Fruit fly (Drosophila melanogaster): ENCODE results near the gene Tgs1.

The Tgs1 gene

dm6 chr3R:18252578-18252977 is 2.8 kb upstream of the Tgs1 start, which contains the start of gene CG12320 (continued):
- TF ChIP-seq Asciz (GFP tag; optimal IDR thresholded peaks at IDR 0.05) (no peak), CG12659 (GFP tag; optimal IDR thresholded peaks at IDR 0.05) (peak; percentile 5), wek (GFP tag; optimal IDR thresholded peaks at IDR 0.05) (no peak), gce (GFP tag; IDR thresholded peaks at IDR 0.05) (no peak), kni (GFP tag; optimal IDR thresholded peaks at IDR 0.05) (no peak), phol (tag; optimal IDR thresholded peaks at IDR 0.05) (no peak), Meics (GFP tag; optimal IDR thresholded peaks at IDR 0.05) (no peak), CG17359 (tag; optimal IDR thresholded peaks at IDR 0.05) (no peak), Sry-β (GFP tag; optimal IDR thresholded peaks at IDR 0.05) (no peak), sisA (GFP tag; IDR thresholded peaks at IDR 0.05) (no peak)

- TF ChIP-seq CG12942 (GFP tag; optimal IDR thresholded peaks at IDR 0.05) (no peak), Side (GFP tag; optimal IDR thresholded peaks at IDR 0.05) (no peak), pros (GFP tag; optimal IDR thresholded peaks at IDR 0.05) (peak; percentile 40), gsb-n (tag; optimal IDR thresholded peaks at IDR 0.05) (peak; percentile 71), nerfin-1 (tag; optimal IDR thresholded peaks at IDR 0.05) (peak; percentile 53)
Measured at dm6 chr3R:18260016-18260415, 4.7 kb downstream of the Tgs1 start.

DNA sequence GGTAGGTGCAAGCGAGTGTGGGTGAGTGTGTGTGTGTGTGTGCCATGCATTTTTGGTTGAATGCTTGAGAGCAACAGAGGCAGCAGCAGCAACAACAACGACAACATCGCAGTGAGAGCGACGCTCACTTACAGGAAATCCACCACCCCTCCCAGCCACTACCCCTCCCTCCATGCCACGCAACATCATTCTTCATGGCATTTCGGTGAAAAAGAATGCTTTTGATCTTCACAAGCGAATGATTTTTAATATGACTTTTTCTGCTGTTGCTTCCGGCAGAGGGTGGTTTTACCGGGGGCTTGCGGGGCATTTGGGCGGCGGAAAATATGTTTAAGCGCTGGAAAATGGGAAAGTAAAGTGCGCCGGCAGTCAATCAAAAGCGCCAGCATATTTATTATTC is 6.3 kb downstream of the Tgs1 start:
- TF ChIP-seq jigr1 (GFP tag; IDR thresholded peaks at IDR 0.05) = no peak
- TF ChIP-seq CG16813 (GFP tag; IDR thresholded peaks at IDR 0.05; ENCODE audit: partially characterized antibody) = 0 out of 3 replicates have a peak, but pooled peaks have one; percentile 35
- TF ChIP-seq CG6683 (GFP tag; optimal IDR thresholded peaks at IDR 0.05) = no peak
- no peak for TF ChIP-seq cg (GFP tag; optimal IDR thresholded peaks at IDR 0.05)
- TF ChIP-seq CG12769 (tag; optimal IDR thresholded peaks at IDR 0.05) = no peak
- peak in 1 of 2 experiments; percentile 3 for TF ChIP-seq Trl (optimal IDR thresholded peaks at IDR 0.05)
- no peak for TF ChIP-seq Trl (GFP tag; optimal IDR thresholded peaks at IDR 0.05)
- no peak for TF ChIP-seq CG33557 (GFP tag; optimal IDR thresholded peaks at IDR 0.05)
- no peak for TF ChIP-seq CG3847 (GFP tag; IDR thresholded peaks at IDR 0.05)
- no peak for TF ChIP-seq croc (GFP tag; conservative IDR thresholded peaks at IDR 0.05)
- TF ChIP-seq CG31441 (GFP tag; IDR thresholded peaks at IDR 0.05) = no peak
- peak; percentile 18 for TF ChIP-seq nerfin-1 (tag; optimal IDR thresholded peaks at IDR 0.05)
- TF ChIP-seq CG13123 (GFP tag; optimal IDR thresholded peaks at IDR 0.05) = no peak
- TF ChIP-seq onecut (GFP tag; IDR thresholded peaks at IDR 0.05) = no peak
- TF ChIP-seq hbn (GFP tag; IDR thresholded peaks at IDR 0.05; ENCODE audit: partially characterized antibody) = no peak
- TF ChIP-seq CG4360 (GFP tag; IDR thresholded peaks at IDR 0.05) = peak; percentile 51; the same call in 1 of the 2 replicates
- TF ChIP-seq slou (GFP tag; optimal IDR thresholded peaks at IDR 0.05) = no peak
- TF ChIP-seq phol (tag; optimal IDR thresholded peaks at IDR 0.05) = no peak
- no peak for TF ChIP-seq Myb (GFP tag; optimal IDR thresholded peaks at IDR 0.05)
- peak; percentile 54 for TF ChIP-seq crol (GFP tag; IDR thresholded peaks at IDR 0.05)
- 0 out of 2 replicates have a peak, but pooled peaks have one; percentile 3 for TF ChIP-seq Xrp1 (GFP tag; IDR thresholded peaks at IDR 0.05)
- no peak for TF ChIP-seq CG1792 (GFP tag; optimal IDR thresholded peaks at IDR 0.05)
- TF ChIP-seq pros (GFP tag; optimal IDR thresholded peaks at IDR 0.05) = peak; percentile 53
- no peak for TF ChIP-seq CG3407 (GFP tag; optimal IDR thresholded peaks at IDR 0.05)
- TF ChIP-seq CG8924 (tag; optimal IDR thresholded peaks at IDR 0.05) = no peak
- TF ChIP-seq bbx (GFP tag; IDR thresholded peaks at IDR 0.05; ENCODE audit: partially characterized antibody) = no peak
- TF ChIP-seq Oaz (GFP tag; IDR thresholded peaks at IDR 0.05) = no peak
- TF ChIP-seq Dad (GFP tag; optimal IDR thresholded peaks at IDR 0.05) = no peak
- no peak for TF ChIP-seq fd64A (GFP tag; optimal IDR thresholded peaks at IDR 0.05)
- peak; percentile 21; the same call in 1 of the 2 replicates for TF ChIP-seq dimm (GFP tag; IDR thresholded peaks at IDR 0.05)
- TF ChIP-seq CG16863 (GFP tag; optimal IDR thresholded peaks at IDR 0.05) = no peak
- no peak for TF ChIP-seq Rfx (GFP tag; IDR thresholded peaks at IDR 0.05)
- TF ChIP-seq Fer3 (tag; optimal IDR thresholded peaks at IDR 0.05) = no peak
- TF ChIP-seq lilli (GFP tag; optimal IDR thresholded peaks at IDR 0.05) = no peak
- no peak for TF ChIP-seq CG15073 (GFP tag; optimal IDR thresholded peaks at IDR 0.05)
- no peak for TF ChIP-seq CG18011 (GFP tag; optimal IDR thresholded peaks at IDR 0.05)
